Fruit fly (Drosophila melanogaster) whole organism, adult: ENCODE results near the gene Rtca.

Source experiments
- CG11617 ChIP-seq: fragments of 200-800 bp; sonication (Bioruptor generic); optimal IDR thresholded peaks from 2 replicates; lab custom pipeline; 2017; ENCODE audit warnings: mild to moderate bottlenecking, missing biosample characterization, missing genetic modification reagents, missing genetic modification characterization
- CG12768 ChIP-seq: fragments of 200-800 bp; sonication (Bioruptor generic); optimal IDR thresholded peaks from 2 replicates; lab custom pipeline; 2017; ENCODE audit warnings: missing biosample characterization, missing genetic modification characterization, mild to moderate bottlenecking, moderate library complexity, missing genetic modification reagents
- CG14711 ChIP-seq: fragments of 200-800 bp; sonication (Bioruptor generic); optimal IDR thresholded peaks from 2 replicates; lab custom pipeline; 2018; ENCODE audit warnings: missing biosample characterization, mild to moderate bottlenecking, missing genetic modification characterization, moderate library complexity
- CG1620 ChIP-seq: fragments of 200-800 bp; sonication (Bioruptor generic); optimal IDR thresholded peaks from 2 replicates; lab custom pipeline; 2016; ENCODE audit warnings: missing biosample characterization, missing genetic modification characterization
- CG33017 ChIP-seq: fragments of 200-800 bp; sonication (Bioruptor generic); optimal IDR thresholded peaks from 2 replicates; lab custom pipeline; 2018; ENCODE audit warnings: missing biosample characterization, mild to moderate bottlenecking, missing genetic modification characterization, moderate library complexity
- CG5204 ChIP-seq: fragments of 200-800 bp; sonication (Bioruptor generic); optimal IDR thresholded peaks from 2 replicates; lab custom pipeline; 2016; ENCODE audit warnings: missing biosample characterization, missing genetic modification characterization
- CG7045 ChIP-seq: fragments of 200-800 bp; sonication (Bioruptor generic); optimal IDR thresholded peaks from 2 replicates; lab custom pipeline; 2017; ENCODE audit warnings: missing biosample characterization, mild to moderate bottlenecking, missing genetic modification characterization
- CG7101 ChIP-seq: fragments of 200-800 bp; sonication (Bioruptor generic); optimal IDR thresholded peaks from 2 replicates; lab custom pipeline; 2018; ENCODE audit warnings: missing biosample characterization, mild to moderate bottlenecking, missing genetic modification characterization, moderate library complexity
- Clk ChIP-seq: fragments of 200-800 bp; sonication (Bioruptor generic); optimal IDR thresholded peaks from 2 replicates; lab custom pipeline; 2017; ENCODE audit warnings: missing biosample characterization, missing genetic modification characterization
- Crg-1 ChIP-seq: fragments of 200-800 bp; sonication (Bioruptor generic); optimal IDR thresholded peaks from 2 replicates; lab custom pipeline; 2016; ENCODE audit warnings: missing biosample characterization, missing genetic modification characterization
- Hr96 ChIP-seq: fragments of 200-800 bp; sonication (Bioruptor generic); optimal IDR thresholded peaks from 2 replicates; lab custom pipeline; 2016; ENCODE audit warnings: missing biosample characterization, missing genetic modification characterization
- Mnt ChIP-seq: fragments of 200-800 bp; sonication (Bioruptor generic); optimal IDR thresholded peaks from 2 replicates; lab custom pipeline; 2016; ENCODE audit warnings: missing biosample characterization, mild to moderate bottlenecking, missing genetic modification characterization
- bab1 ChIP-seq: fragments of 200-800 bp; sonication (Bioruptor generic); optimal IDR thresholded peaks from 3 replicates; lab custom pipeline; 2019; ENCODE audit warnings: missing biosample characterization, mild to moderate bottlenecking, missing genetic modification characterization, moderate library complexity
- cic ChIP-seq: fragments of 200-800 bp; sonication (Bioruptor generic); optimal IDR thresholded peaks from 2 replicates; lab custom pipeline; 2017; ENCODE audit warnings: missing biosample characterization, mild to moderate bottlenecking, missing genetic modification characterization, moderate library complexity
- cnc ChIP-seq, 2 experiments: fragments of >200 bp; optimal IDR thresholded peaks; 2 replicates each; lab custom pipeline; 2017
- kay ChIP-seq: fragments of 200-800 bp; sonication (Bioruptor generic); peaks from one replicate; lab custom pipeline; 2016; ENCODE audit warnings: missing biosample characterization, missing genetic modification characterization, borderline replicate concordance
- ovo ChIP-seq: fragments of 200-800 bp; sonication (Bioruptor generic); optimal IDR thresholded peaks from 2 replicates; lab custom pipeline; 2016; ENCODE audit warnings: missing biosample characterization, missing genetic modification characterization
- pad ChIP-seq: fragments of 200-800 bp; sonication (Bioruptor generic); optimal IDR thresholded peaks from 3 replicates; lab custom pipeline; 2017; ENCODE audit warnings: missing biosample characterization, missing genetic modification characterization, mild to moderate bottlenecking, moderate library complexity, missing genetic modification reagents
- tj ChIP-seq: fragments of 200-800 bp; sonication (Bioruptor generic); optimal IDR thresholded peaks from 3 replicates; lab custom pipeline; 2017; ENCODE audit warnings: missing biosample characterization, mild to moderate bottlenecking, missing genetic modification characterization, moderate library complexity
- toe ChIP-seq: fragments of 200-800 bp; sonication (Bioruptor generic); optimal IDR thresholded peaks from 2 replicates; lab custom pipeline; 2016; ENCODE audit warnings: missing biosample characterization, missing genetic modification characterization

The Rtca gene

DNA sequence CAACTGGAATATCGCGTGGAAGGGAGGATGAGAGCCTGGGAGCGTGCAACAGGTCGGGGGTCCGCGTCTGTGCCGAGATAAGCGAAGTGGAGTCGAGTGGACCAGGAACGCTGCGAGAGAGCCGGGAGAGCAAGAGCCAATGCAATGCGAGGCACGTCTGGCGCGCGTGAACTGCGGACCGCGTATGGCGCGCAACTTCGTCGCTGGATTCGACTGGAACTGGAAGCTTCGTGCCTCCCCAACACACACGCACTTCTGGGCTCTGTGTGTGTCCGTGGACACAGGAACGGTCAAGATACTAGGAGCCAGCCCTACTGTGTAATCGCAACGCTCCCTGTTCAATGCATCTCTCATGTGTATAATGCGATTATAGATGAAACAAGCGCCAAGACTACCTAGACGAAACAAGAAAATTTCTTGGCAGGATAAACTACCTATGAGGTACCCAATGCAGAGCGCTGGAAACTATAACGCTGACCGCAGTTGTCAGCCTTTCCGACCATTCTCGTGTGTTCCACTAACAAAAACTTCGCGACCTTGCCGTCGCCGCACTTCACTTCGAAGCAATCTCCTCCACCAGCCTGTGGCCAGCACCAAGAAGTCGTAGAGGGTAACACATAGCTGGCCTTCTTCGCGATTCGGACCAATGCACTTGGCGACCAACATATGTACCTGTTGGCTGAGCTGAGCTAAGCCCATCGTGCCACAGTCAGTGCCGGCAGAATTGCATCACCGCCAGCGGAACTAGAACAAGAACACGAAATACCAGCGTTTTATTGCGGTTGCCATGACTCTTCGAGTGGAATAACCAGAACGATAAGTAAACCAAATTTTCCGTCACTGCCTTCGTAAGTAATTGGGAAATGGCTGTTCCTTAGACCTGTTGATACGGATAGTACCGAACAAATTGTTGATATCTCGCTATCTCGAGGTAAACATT is at the start of gene Rtca:
TSS of gene Rtca (plus strand) at position 536 of the 940 bp plus-strand sequence.
- TF ChIP-seq CG5204 (GFP tag; lab: Kevin White, UChicago) (no peak), Crg-1 (GFP tag; lab: Kevin White, UChicago) (peak; percentile 12), Hr96 (GFP tag; lab: Kevin White, UChicago) (peak; percentile 62), tj (GFP tag; lab: Kevin White, UChicago) (peak; percentile 19), bab1 (GFP tag; lab: Kevin White, UChicago) (peak; percentile 9), CG1620 (GFP tag; lab: Kevin White, UChicago) (no peak), kay (GFP tag; lab: Kevin White, UChicago) (no peak), toe (GFP tag; lab: Kevin White, UChicago) (no peak), CG14711 (tag; lab: Kevin White, UChicago) (no peak), ovo (GFP tag; lab: Kevin White, UChicago) (no peak), CG7045 (GFP tag; lab: Kevin White, UChicago) (peak; percentile 49), Mnt (GFP tag; lab: Kevin White, UChicago) (peak; percentile 7), cnc (optimal IDR thresholded peaks at IDR 0.05; lab: Kevin White, UChicago) (no peak), CG33017 (tag; lab: Kevin White, UChicago) (peak; percentile 21), cic (GFP tag; lab: Kevin White, UChicago) (no peak), CG11617 (GFP tag; lab: Kevin White, UChicago) (peak; percentile 73), pad (GFP tag; lab: Kevin White, UChicago) (peak; percentile 35), CG7101 (tag; lab: Kevin White, UChicago) (peak; percentile 72), Clk (GFP tag; lab: Kevin White, UChicago) (no peak), CG12768 (GFP tag; lab: Kevin White, UChicago) (peak; percentile 59)

DNA sequence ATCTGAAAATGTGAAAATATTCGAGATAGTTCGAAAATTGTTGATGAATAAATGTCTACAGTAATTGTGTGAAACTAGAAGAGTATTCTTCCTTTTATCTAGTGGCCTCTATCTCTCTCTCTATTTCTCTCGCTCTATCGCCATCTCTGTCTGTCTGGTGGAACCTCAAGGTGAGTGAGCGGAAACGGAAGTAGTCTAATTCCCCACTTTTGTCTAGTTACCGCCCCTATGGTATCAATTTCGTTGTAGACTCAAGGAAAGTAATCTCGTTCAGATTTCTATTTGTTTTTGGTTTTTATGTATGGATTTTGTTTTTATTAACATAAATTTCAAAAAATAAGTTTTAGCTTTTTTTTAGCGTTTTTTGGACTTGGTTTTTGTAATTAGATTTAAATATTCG is 47.4 kb upstream of the Rtca start:
- no peak for TF ChIP-seq tj (GFP tag; lab: Kevin White, UChicago)
- TF ChIP-seq CG11617 (GFP tag; lab: Kevin White, UChicago) = no peak

DNA sequence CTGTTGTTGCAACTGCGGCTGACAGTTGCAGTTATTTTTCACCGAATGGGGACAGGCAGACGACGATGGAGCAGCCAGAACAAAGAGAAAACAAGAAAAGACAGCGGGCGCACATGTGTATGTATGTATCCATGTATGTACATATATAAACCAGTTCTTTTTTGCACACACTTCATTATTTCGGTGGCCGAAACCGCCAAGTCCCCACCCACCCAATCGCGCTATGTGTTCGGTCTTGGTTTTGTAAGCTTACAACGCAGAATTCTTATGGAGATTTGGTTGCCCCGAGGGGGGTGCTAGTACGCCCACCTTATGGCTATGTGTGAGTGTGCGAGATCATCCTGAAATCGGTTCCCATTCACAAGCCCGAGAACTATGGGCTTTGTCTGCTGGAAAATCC is 40.9 kb upstream of the Rtca start:
- TF ChIP-seq Crg-1 (GFP tag; lab: Kevin White, UChicago) = no peak
- no peak for TF ChIP-seq kay (GFP tag; lab: Kevin White, UChicago)
- TF ChIP-seq tj (GFP tag; lab: Kevin White, UChicago) = peak; percentile 92

DNA sequence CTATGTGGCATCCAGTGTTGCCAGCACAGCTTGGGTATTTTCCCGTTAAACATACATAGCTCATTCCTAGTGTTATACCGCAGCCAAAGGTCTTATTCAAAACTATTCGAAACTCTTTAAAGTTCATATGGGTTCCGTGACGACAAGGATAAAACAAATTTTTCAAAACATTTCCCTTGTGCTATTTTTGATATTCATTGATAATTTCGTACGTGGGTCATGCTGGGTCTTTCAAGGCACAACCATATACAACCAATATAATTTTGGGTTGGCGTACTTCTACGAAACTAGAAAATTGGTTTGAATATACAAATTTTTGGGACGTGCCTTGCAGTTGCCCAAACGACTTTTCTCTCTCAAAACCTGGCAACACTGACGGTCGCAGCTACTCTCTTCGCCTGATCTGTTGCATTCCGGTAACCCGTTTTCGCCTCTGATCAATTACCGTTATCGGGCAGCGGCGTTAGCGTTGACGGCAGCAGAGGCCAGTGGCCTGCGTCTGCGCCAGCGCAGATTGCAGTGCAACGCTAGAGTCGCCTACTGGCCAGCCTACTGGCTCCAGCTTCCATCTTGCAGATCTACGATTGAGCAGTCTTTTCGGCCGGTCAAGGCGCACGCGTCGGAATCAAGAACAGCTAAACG is 39.9 kb upstream of the Rtca start:
- TF ChIP-seq CG12768 (GFP tag; lab: Kevin White, UChicago) = no peak
- TF ChIP-seq toe (GFP tag; lab: Kevin White, UChicago) = no peak
- no peak for TF ChIP-seq CG7101 (tag; lab: Kevin White, UChicago)
- TF ChIP-seq CG33017 (tag; lab: Kevin White, UChicago) = no peak
- TF ChIP-seq Mnt (GFP tag; lab: Kevin White, UChicago) = no peak
- TF ChIP-seq CG5204 (GFP tag; lab: Kevin White, UChicago) = no peak
- no peak for TF ChIP-seq kay (GFP tag; lab: Kevin White, UChicago)
- TF ChIP-seq cnc (optimal IDR thresholded peaks at IDR 0.05; lab: Kevin White, UChicago) = no peak
- no peak for TF ChIP-seq pad (GFP tag; lab: Kevin White, UChicago)
- TF ChIP-seq Clk (GFP tag; lab: Kevin White, UChicago) = no peak
- no peak for TF ChIP-seq bab1 (GFP tag; lab: Kevin White, UChicago)
- no peak for TF ChIP-seq CG7045 (GFP tag; lab: Kevin White, UChicago)
- TF ChIP-seq CG11617 (GFP tag; lab: Kevin White, UChicago) = no peak
- TF ChIP-seq ovo (GFP tag; lab: Kevin White, UChicago) = no peak
- TF ChIP-seq CG14711 (tag; lab: Kevin White, UChicago) = no peak
- no peak for TF ChIP-seq Hr96 (GFP tag; lab: Kevin White, UChicago)
- no peak for TF ChIP-seq cic (GFP tag; lab: Kevin White, UChicago)

DNA sequence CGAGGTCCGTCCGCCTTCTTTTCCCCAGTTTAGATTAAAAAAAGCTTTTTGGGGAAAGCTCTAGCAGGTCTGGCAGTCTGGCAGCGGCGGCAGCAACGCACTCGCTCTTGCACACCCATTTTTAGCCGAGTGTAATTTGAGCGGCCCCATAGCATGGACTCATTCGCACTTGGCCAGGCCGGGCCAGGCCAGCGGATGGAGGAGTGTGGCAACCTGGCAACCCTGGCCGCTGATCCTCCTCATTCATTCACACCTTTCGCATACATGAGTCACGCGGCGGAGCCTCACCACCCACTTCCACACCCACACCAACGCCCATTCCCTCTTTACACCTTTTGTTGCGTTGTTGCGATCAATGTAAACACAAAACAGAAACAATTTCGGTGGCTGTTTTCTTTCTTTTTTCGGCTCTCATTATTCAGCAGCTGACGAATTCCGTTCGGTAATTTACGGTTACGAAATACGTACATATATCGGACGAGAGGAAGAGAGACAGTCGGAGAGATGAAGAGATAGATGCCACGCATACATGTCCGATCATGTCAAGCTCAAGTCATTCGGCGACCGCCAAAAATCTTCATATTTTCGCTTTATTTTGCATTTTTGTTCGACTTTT is 39.3 kb upstream of the Rtca start:
- TF ChIP-seq toe (GFP tag; lab: Kevin White, UChicago) (no peak), CG14711 (tag; lab: Kevin White, UChicago) (peak; percentile 66), CG5204 (GFP tag; lab: Kevin White, UChicago) (no peak), cic (GFP tag; lab: Kevin White, UChicago) (no peak), kay (GFP tag; lab: Kevin White, UChicago) (no peak), Crg-1 (GFP tag; lab: Kevin White, UChicago) (no peak), pad (GFP tag; lab: Kevin White, UChicago) (peak; percentile 35), CG7045 (GFP tag; lab: Kevin White, UChicago) (no peak), CG1620 (GFP tag; lab: Kevin White, UChicago) (no peak), CG33017 (tag; lab: Kevin White, UChicago) (no peak), tj (GFP tag; lab: Kevin White, UChicago) (peak; percentile 25), Hr96 (GFP tag; lab: Kevin White, UChicago) (no peak), Clk (GFP tag; lab: Kevin White, UChicago) (no peak), CG11617 (GFP tag; lab: Kevin White, UChicago) (no peak), Mnt (GFP tag; lab: Kevin White, UChicago) (no peak), CG7101 (tag; lab: Kevin White, UChicago) (no peak), bab1 (GFP tag; lab: Kevin White, UChicago) (no peak), ovo (GFP tag; lab: Kevin White, UChicago) (no peak), cnc (optimal IDR thresholded peaks at IDR 0.05; lab: Kevin White, UChicago) (no peak)
